Worm (Caenorhabditis elegans) whole organism, L3 larva: ENCODE data around the gene T16G12.8.
"Not testable (repeated sequence)": the region's sequence is repeated elsewhere in the genome, so short reads cannot be mapped to it uniquely, and the experiment has no call there.

Source experiments
- R02D3.7 ChIP-seq: fragments of 150-350 bp; optimal IDR thresholded peaks from 2 replicates; lab custom pipeline; 2014; ENCODE audit warnings: missing biosample characterization, missing genetic modification characterization
- ZK546.5 ChIP-seq: sonication (generic microtip); optimal IDR thresholded peaks from 2 replicates; lab custom pipeline; 2017; ENCODE audit warnings: missing biosample characterization, missing genetic modification characterization
- ama-1 ChIP-seq: fragments of 150-350 bp; optimal IDR thresholded peaks from 2 replicates; lab custom pipeline; 2018
- ceh-16 ChIP-seq: sonication (generic microtip); optimal IDR thresholded peaks from 2 replicates; lab custom pipeline; 2017; ENCODE audit warnings: missing biosample characterization, missing genetic modification characterization
- ceh-82 ChIP-seq: fragments of 150-350 bp; optimal IDR thresholded peaks from 2 replicates; lab custom pipeline; 2014; ENCODE audit warnings: missing biosample characterization, missing genetic modification characterization
- daf-12 ChIP-seq: fragments of 150-350 bp; optimal IDR thresholded peaks from 2 replicates; lab custom pipeline; 2014; ENCODE audit warnings: missing biosample characterization, missing genetic modification reagents, missing genetic modification characterization
- egl-27 ChIP-seq: sonication (generic microtip); optimal IDR thresholded peaks from 4 replicates; lab custom pipeline; 2017; ENCODE audit warnings: missing biosample characterization, missing genetic modification reagents, missing genetic modification characterization
- egl-5 ChIP-seq: fragments of 150-350 bp; optimal IDR thresholded peaks from 2 replicates; lab custom pipeline; 2017; ENCODE audit warnings: missing biosample characterization, missing genetic modification reagents, missing genetic modification characterization, inconsistent platforms
- elt-1 ChIP-seq: fragments of 150-350 bp; optimal IDR thresholded peaks from 2 replicates; lab custom pipeline; 2014; ENCODE audit warnings: missing biosample characterization, missing genetic modification characterization
- elt-2 ChIP-seq: sonication (generic microtip); optimal IDR thresholded peaks from 2 replicates; lab custom pipeline; 2016; ENCODE audit warnings: missing genetic modification reagents, mild to moderate bottlenecking, missing genetic modification characterization, missing compliant biosample characterization
- elt-3 ChIP-seq, 3 experiments: fragments of 150-350 bp in 1 of 3; sonication (generic microtip) in 2 of 3; optimal IDR thresholded peaks; 2 replicates in 2 of 3; 4 replicates in 1 of 3; lab custom pipeline; 2014 to 2017; ENCODE audit warnings: missing biosample characterization in 3 of 3, missing genetic modification characterization in 3 of 3
- eor-1 ChIP-seq, 2 experiments: fragments of 150-350 bp; optimal IDR thresholded peaks; 2 replicates each; lab custom pipeline; 2014 to 2018; ENCODE audit warnings: missing biosample characterization in 2 of 2, missing genetic modification characterization in 2 of 2
- fkh-10 ChIP-seq: sonication (generic microtip); optimal IDR thresholded peaks from 2 replicates; lab custom pipeline; 2017; ENCODE audit warnings: missing biosample characterization, missing genetic modification reagents, missing genetic modification characterization
- fkh-2 ChIP-seq: fragments of 150-350 bp; optimal IDR thresholded peaks from 2 replicates; lab custom pipeline; 2014; ENCODE audit warnings: missing biosample characterization, missing genetic modification reagents, missing genetic modification characterization
- fos-1 ChIP-seq: fragments of 150-350 bp; optimal IDR thresholded peaks from 2 replicates; lab custom pipeline; 2014; ENCODE audit warnings: missing biosample characterization, missing genetic modification characterization
- hmg-11 ChIP-seq: sonication (generic microtip); optimal IDR thresholded peaks from 2 replicates; lab custom pipeline; 2016; ENCODE audit warnings: missing genetic modification characterization, missing compliant biosample characterization
- jun-1 ChIP-seq: fragments of 150-350 bp; optimal IDR thresholded peaks from 2 replicates; lab custom pipeline; 2014; ENCODE audit warnings: missing biosample characterization, missing genetic modification reagents, missing genetic modification characterization
- lsy-12 ChIP-seq: sonication (generic microtip); optimal IDR thresholded peaks from 2 replicates; lab custom pipeline; 2016; ENCODE audit warnings: mild to moderate bottlenecking, missing genetic modification characterization, missing compliant biosample characterization
- mdl-1 ChIP-seq: fragments of 150-350 bp; optimal IDR thresholded peaks from 2 replicates; lab custom pipeline; 2014; ENCODE audit warnings: missing biosample characterization, missing genetic modification characterization
- nfya-1 ChIP-seq: sonication (generic microtip); optimal IDR thresholded peaks from 2 replicates; lab custom pipeline; 2017; ENCODE audit warnings: missing genetic modification characterization, mild to moderate bottlenecking, missing compliant biosample characterization, antibody characterized with exemption, moderate library complexity; ENCODE audit not compliant: insufficient read depth
- nhr-11 ChIP-seq: fragments of 150-350 bp; optimal IDR thresholded peaks from 2 replicates; lab custom pipeline; 2014; ENCODE audit warnings: missing biosample characterization, missing genetic modification characterization
- nhr-12 ChIP-seq: fragments of 150-350 bp; optimal IDR thresholded peaks from 2 replicates; lab custom pipeline; 2014; ENCODE audit warnings: missing biosample characterization, missing genetic modification characterization
- nhr-237 ChIP-seq: fragments of 150-350 bp; optimal IDR thresholded peaks from 2 replicates; lab custom pipeline; 2014; ENCODE audit warnings: missing biosample characterization, missing genetic modification characterization
- nhr-25 ChIP-seq: sonication (generic microtip); optimal IDR thresholded peaks from 2 replicates; lab custom pipeline; 2017; ENCODE audit warnings: missing biosample characterization, missing genetic modification characterization
- nhr-28 ChIP-seq: fragments of 150-350 bp; optimal IDR thresholded peaks from 2 replicates; lab custom pipeline; 2014; ENCODE audit warnings: missing biosample characterization, missing genetic modification characterization
- nhr-67 ChIP-seq: fragments of 150-350 bp; optimal IDR thresholded peaks from 2 replicates; lab custom pipeline; 2014; ENCODE audit warnings: missing biosample characterization, missing genetic modification characterization
- nhr-76 ChIP-seq: fragments of 150-350 bp; sonication (generic microtip); optimal IDR thresholded peaks from 5 replicates; lab custom pipeline; 2014; ENCODE audit warnings: missing biosample characterization, missing genetic modification characterization
- nhr-77 ChIP-seq: fragments of 150-350 bp; optimal IDR thresholded peaks from 2 replicates; lab custom pipeline; 2014; ENCODE audit warnings: missing biosample characterization, missing genetic modification characterization
- pha-4 ChIP-seq: fragments of 150-350 bp; optimal IDR thresholded peaks from 2 replicates; lab custom pipeline; 2014; ENCODE audit warnings: missing biosample characterization, missing genetic modification reagents, missing genetic modification characterization
- pqm-1 ChIP-seq: fragments of 150-350 bp; optimal IDR thresholded peaks from 2 replicates; lab custom pipeline; 2017; ENCODE audit warnings: missing biosample characterization, missing genetic modification characterization, inconsistent platforms
- sea-2 ChIP-seq: fragments of 150-350 bp; sonication (generic microtip); optimal IDR thresholded peaks from 4 replicates; lab custom pipeline; 2014; ENCODE audit warnings: missing biosample characterization, missing genetic modification reagents, missing genetic modification characterization
- skn-1 ChIP-seq: fragments of 150-350 bp; optimal IDR thresholded peaks from 2 replicates; lab custom pipeline; 2014; ENCODE audit warnings: missing biosample characterization, missing genetic modification characterization
- snpc-4 ChIP-seq: fragments of 150-350 bp; optimal IDR thresholded peaks from 2 replicates; lab custom pipeline; 2014; ENCODE audit warnings: missing biosample characterization, missing genetic modification characterization
- tbx-2 ChIP-seq: sonication (generic microtip); optimal IDR thresholded peaks from 2 replicates; lab custom pipeline; 2016; ENCODE audit warnings: mild to moderate bottlenecking, missing genetic modification characterization, missing compliant biosample characterization
- unc-39 ChIP-seq: sonication (generic microtip); optimal IDR thresholded peaks from 4 replicates; lab custom pipeline; 2017; ENCODE audit warnings: missing biosample characterization, missing genetic modification characterization
- zag-1 ChIP-seq: fragments of 150-350 bp; optimal IDR thresholded peaks from 2 replicates; lab custom pipeline; 2014; ENCODE audit warnings: missing biosample characterization, missing genetic modification characterization
- ztf-11 ChIP-seq: fragments of 150-350 bp; optimal IDR thresholded peaks from 2 replicates; lab custom pipeline; 2014; ENCODE audit warnings: missing biosample characterization, missing genetic modification characterization
- ztf-4 ChIP-seq: fragments of 150-350 bp; optimal IDR thresholded peaks from 2 replicates; lab custom pipeline; 2014; ENCODE audit warnings: missing biosample characterization, missing genetic modification characterization

The T16G12.8 gene

DNA sequence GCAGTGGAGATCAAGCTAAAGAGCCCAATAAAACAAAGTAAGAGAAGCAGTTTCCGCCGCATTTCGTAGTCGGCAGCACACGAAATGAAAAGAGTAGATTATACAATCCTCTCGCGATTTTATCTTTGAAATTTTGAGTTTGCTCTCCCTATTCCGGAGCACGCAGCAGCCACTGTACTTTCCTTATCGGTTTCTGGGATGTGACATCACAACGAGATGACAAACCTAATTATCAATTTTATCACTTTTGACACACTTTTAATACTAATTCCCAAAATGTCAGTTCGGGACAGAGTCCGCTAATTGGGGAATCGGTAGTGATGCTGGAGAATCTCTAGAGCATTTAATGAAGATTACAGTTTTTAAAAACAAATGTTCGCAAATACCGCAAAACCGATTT lies 9.4 kb upstream of the T16G12.8 start, which contains the start of gene T16G12.1:
T16G12.1 (minus strand) TSS at position 176 of the 400 bp plus-strand sequence.
- TF ChIP-seq pqm-1 (tag; lab: Kevin White, UChicago) (peak; percentile 60), jun-1 (no peak), elt-2 (tag; lab: Kevin White, UChicago) (peak; percentile 82)

ce11 chrIII:10050321-10050720 lies 8.8 kb upstream of the T16G12.8 start, which contains the start of gene T16G12.3:
Gene T16G12.3 (plus strand): TSS chrIII:10050621.
- TF ChIP-seq nfya-1; elt-1; nhr-12 (tag; lab: Kevin White, UChicago): not testable (repeated sequence)

ce11 chrIII:10053312-10053711 lies 5.8 kb upstream of the T16G12.8 start, which contains the start of gene T16G12.12:
Gene T16G12.12 (plus strand): TSS chrIII:10053612.
- not testable (repeated sequence) for TF ChIP-seq ztf-11; nhr-12 (tag; lab: Kevin White, UChicago); nhr-77 (tag; lab: Kevin White, UChicago)

DNA sequence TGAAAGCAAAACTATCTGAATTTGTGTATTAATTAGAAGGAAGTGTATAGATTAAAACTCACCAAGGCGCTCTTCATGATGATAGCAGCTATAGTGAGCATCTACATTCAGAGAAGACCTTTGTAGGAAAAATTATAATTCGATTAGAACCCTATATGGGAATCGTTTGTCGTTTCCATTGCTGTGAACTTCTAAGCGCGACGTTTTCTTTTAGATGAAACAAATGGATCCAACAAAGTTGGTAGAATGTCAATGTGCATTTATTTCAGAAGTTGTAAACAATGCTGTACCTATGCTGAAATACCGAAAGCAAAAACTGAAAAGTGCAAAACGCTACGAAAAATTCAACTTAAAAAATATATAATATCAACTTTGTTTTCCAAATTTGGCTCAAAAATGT lies 3.1 kb upstream of the T16G12.8 start, which contains the start of gene T16G12.10:
T16G12.10 (minus strand) TSS at position 101 of the 400 bp plus-strand sequence.
- no peak for TF ChIP-seq nhr-67 (tag; lab: Kevin White, UChicago)
- TF ChIP-seq ceh-16 (tag; lab: Kevin White, UChicago), result no peak
- no peak for TF ChIP-seq zag-1
- TF ChIP-seq lsy-12, result no peak
- no peak for TF ChIP-seq egl-5 (tag; lab: Kevin White, UChicago)
- TF ChIP-seq ceh-82 (tag; lab: Kevin White, UChicago), result no peak
- TF ChIP-seq ama-1 (lab: Kevin White, UChicago), result no peak
- no peak for TF ChIP-seq nhr-28 (tag; lab: Kevin White, UChicago)
- no peak for TF ChIP-seq daf-12

DNA sequence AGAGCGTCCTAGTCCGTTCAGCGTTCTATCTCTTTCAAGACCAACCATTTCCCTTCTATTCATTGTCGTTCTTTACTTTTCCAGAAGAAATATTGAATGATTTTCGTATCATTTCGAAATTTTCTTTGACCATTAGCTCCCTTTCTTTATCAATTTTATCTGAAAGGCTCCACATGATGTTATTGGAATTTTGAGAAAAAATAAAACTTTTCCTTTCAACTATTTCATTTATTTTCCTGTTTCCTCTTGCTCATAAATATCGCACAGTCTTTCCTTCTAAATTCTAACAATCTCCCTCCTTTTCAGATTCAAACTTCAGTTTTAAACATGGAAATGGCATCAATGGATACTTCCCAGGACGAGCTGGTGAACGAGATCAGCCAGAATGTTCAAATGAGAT lies 1.6 kb upstream of the T16G12.8 start, which contains the start of gene T16G12.4:
T16G12.4 (plus strand) TSS at position 301 of the 400 bp plus-strand sequence.
- TF ChIP-seq ztf-4 (tag; lab: Kevin White, UChicago), result no peak
- no peak for TF ChIP-seq nhr-28 (tag; lab: Kevin White, UChicago)
- TF ChIP-seq ama-1 (lab: Kevin White, UChicago), result no peak
- no peak for TF ChIP-seq nhr-67 (tag; lab: Kevin White, UChicago)
- TF ChIP-seq fos-1 (tag; lab: Kevin White, UChicago), result no peak
- TF ChIP-seq sea-2 (GFP tag; lab: Kevin White, UChicago), result no peak
- no peak for TF ChIP-seq tbx-2 (tag; lab: Kevin White, UChicago)
- no peak for TF ChIP-seq nhr-11
- no peak for TF ChIP-seq jun-1
- no peak for TF ChIP-seq nhr-25 (tag; lab: Kevin White, UChicago)
- no peak for TF ChIP-seq nhr-12 (tag; lab: Kevin White, UChicago)
- no peak for TF ChIP-seq elt-2 (tag; lab: Kevin White, UChicago)

- TF ChIP-seq mdl-1 (tag; lab: Kevin White, UChicago) (no peak), elt-3 (tag; optimal IDR thresholded peaks at IDR 0.05; lab: Kevin White, UChicago) (no peak)
These were observed 1.5 kb downstream of the T16G12.8 start, which contains the start of gene T16G12.13 for ce11 chrIII:10060573-10060972. Gene T16G12.13 (plus strand): TSS chrIII:10060865.

- TF ChIP-seq ztf-4 (tag; lab: Kevin White, UChicago), result no peak
- no peak for TF ChIP-seq egl-5 (tag; lab: Kevin White, UChicago)
- no peak for TF ChIP-seq skn-1
- TF ChIP-seq mdl-1 (tag; lab: Kevin White, UChicago), result no peak
- peak; percentile 22 for TF ChIP-seq lsy-12
- no peak for TF ChIP-seq nhr-25 (tag; lab: Kevin White, UChicago)
- no peak for TF ChIP-seq ztf-11
- no peak for TF ChIP-seq eor-1 (tag; optimal IDR thresholded peaks at IDR 0.05; lab: Kevin White, UChicago)
- no peak for TF ChIP-seq elt-2 (tag; lab: Kevin White, UChicago)
- TF ChIP-seq nfya-1, result no peak
- no peak for TF ChIP-seq nhr-67 (tag; lab: Kevin White, UChicago)
- TF ChIP-seq fkh-10 (GFP tag; lab: Kevin White, UChicago), result no peak
- TF ChIP-seq nhr-76 (tag; lab: Kevin White, UChicago), result no peak
- TF ChIP-seq nhr-77 (tag; lab: Kevin White, UChicago), result no peak
- TF ChIP-seq jun-1, result no peak
- no peak for TF ChIP-seq pqm-1 (tag; lab: Kevin White, UChicago)
- no peak for TF ChIP-seq fkh-2 (tag; lab: Kevin White, UChicago)
- TF ChIP-seq egl-27 (tag; lab: Kevin White, UChicago), result no peak
- TF ChIP-seq nhr-237, result no peak
- no peak for TF ChIP-seq unc-39 (tag; lab: Kevin White, UChicago)
- no peak for TF ChIP-seq ZK546.5 (tag; lab: Kevin White, UChicago)
- TF ChIP-seq ama-1 (lab: Kevin White, UChicago), result no peak
- no peak for TF ChIP-seq ceh-82 (tag; lab: Kevin White, UChicago)
- no peak for TF ChIP-seq sea-2 (GFP tag; lab: Kevin White, UChicago)
- no peak for TF ChIP-seq daf-12
- TF ChIP-seq tbx-2 (tag; lab: Kevin White, UChicago), result no peak
- no peak for TF ChIP-seq R02D3.7 (tag; lab: Kevin White, UChicago)
- TF ChIP-seq fos-1 (tag; lab: Kevin White, UChicago), result no peak
- TF ChIP-seq snpc-4 (tag; lab: Kevin White, UChicago), result peak; percentile 12
- TF ChIP-seq pha-4 (tag; lab: Kevin White, UChicago), result no peak
- TF ChIP-seq hmg-11 (tag; lab: Kevin White, UChicago), result peak; percentile 65
These were observed 5.0 kb downstream of the T16G12.8 start, which contains the start of gene ekl-6 for ce11 chrIII:10064140-10064539. Gene ekl-6 (plus strand): TSS chrIII:10064404.
